Fruit fly (Drosophila melanogaster) whole organism, wandering third instar larva: ENCODE data around the gene CG12502.

Source experiments
- Abd-B ChIP-seq: fragments of >200 bp; optimal IDR thresholded peaks from 2 replicates; lab custom pipeline; 2017; ENCODE audit warnings: missing biosample characterization, missing genetic modification characterization
- CG32264 ChIP-seq: fragments of 200-800 bp; sonication (Bioruptor generic); optimal IDR thresholded peaks from 2 replicates; lab custom pipeline; 2016; ENCODE audit warnings: missing biosample characterization, missing genetic modification characterization
- CG9705 ChIP-seq: fragments of 200-800 bp; sonication (Bioruptor generic); optimal IDR thresholded peaks from 2 replicates; lab custom pipeline; 2018; ENCODE audit warnings: missing biosample characterization, mild to moderate bottlenecking, missing genetic modification characterization
- CrebA ChIP-seq: fragments of 200-800 bp; sonication (Bioruptor generic); optimal IDR thresholded peaks from 2 replicates; lab custom pipeline; 2016; ENCODE audit warnings: missing biosample characterization, mild to moderate bottlenecking, missing genetic modification characterization, borderline replicate concordance
- Dfd ChIP-seq: fragments of >200 bp; optimal IDR thresholded peaks from 2 replicates; lab custom pipeline; 2017; ENCODE audit warnings: missing biosample characterization, missing genetic modification characterization
- Dif ChIP-seq: fragments of 200-275, 200-300 bp; sonication (Bioruptor generic); optimal IDR thresholded peaks from 2 replicates; lab custom pipeline; 2018; ENCODE audit warnings: missing biosample characterization, missing genetic modification characterization; ENCODE audit not compliant: partially characterized antibody
- GATAd ChIP-seq: sonication (Bioruptor generic); optimal IDR thresholded peaks from 2 replicates; lab custom pipeline; 2016; ENCODE audit warnings: missing biosample characterization, missing genetic modification characterization
- HLH106 ChIP-seq: fragments of 200-800 bp; optimal IDR thresholded peaks from 3 replicates; lab custom pipeline; 2019; ENCODE audit warnings: missing biosample characterization, mild to moderate bottlenecking, missing genetic modification characterization, moderate library complexity
- Hnf4 ChIP-seq: fragments of 200-800 bp; sonication (Bioruptor generic); optimal IDR thresholded peaks from 2 replicates; lab custom pipeline; 2016; ENCODE audit warnings: missing biosample characterization, mild to moderate bottlenecking, missing genetic modification characterization
- Hr78 ChIP-seq: fragments of >200 bp; optimal IDR thresholded peaks from 2 replicates; lab custom pipeline; 2017; ENCODE audit warnings: missing biosample characterization, missing genetic modification characterization
- Hr83 ChIP-seq: fragments of 200-300 bp; sonication (Bioruptor generic); optimal IDR thresholded peaks from 2 replicates; lab custom pipeline; 2016; ENCODE audit warnings: missing biosample characterization, mild to moderate bottlenecking, missing genetic modification characterization, moderate library complexity; ENCODE audit not compliant: poor library complexity, severe bottlenecking
- Jra ChIP-seq: sonication (Bioruptor generic); optimal IDR thresholded peaks from 2 replicates; lab custom pipeline; 2016; ENCODE audit warnings: missing biosample characterization, missing genetic modification characterization
- Mio ChIP-seq: sonication (Bioruptor generic); optimal IDR thresholded peaks from 2 replicates; lab custom pipeline; 2016; ENCODE audit warnings: missing biosample characterization, missing genetic modification characterization
- Myc ChIP-seq: fragments of >200 bp; optimal IDR thresholded peaks from 2 replicates; lab custom pipeline; 2017
- N ChIP-seq: fragments of >200 bp; optimal IDR thresholded peaks from 2 replicates; lab custom pipeline; 2018; ENCODE audit warnings: missing biosample characterization, missing external identifiers, missing genetic modification characterization
- OdsH ChIP-seq: fragments of 200-800 bp; sonication (Bioruptor generic); optimal IDR thresholded peaks from 2 replicates; lab custom pipeline; 2016; ENCODE audit warnings: missing biosample characterization, mild to moderate bottlenecking, missing genetic modification characterization
- Sp1 ChIP-seq: fragments of 200-800 bp; sonication (Bioruptor generic); optimal IDR thresholded peaks from 3 replicates; lab custom pipeline; 2019; ENCODE audit warnings: missing biosample characterization, mild to moderate bottlenecking, missing genetic modification characterization, moderate library complexity
- br ChIP-seq: fragments of 200-800 bp; sonication (Bioruptor generic); optimal IDR thresholded peaks from 2 replicates; lab custom pipeline; 2016; ENCODE audit warnings: missing biosample characterization, missing genetic modification characterization
- brk ChIP-seq: fragments of 200-800 bp; sonication (Bioruptor generic); optimal IDR thresholded peaks from 2 replicates; lab custom pipeline; 2016; ENCODE audit warnings: missing biosample characterization, mild to moderate bottlenecking, missing genetic modification characterization
- dl ChIP-seq, 2 experiments: fragments of 175-275, 200-275 bp in 1 of 2; fragments of 200-275 bp in 1 of 2; sonication (Bioruptor generic); optimal IDR thresholded peaks; lab custom pipeline; 2018; ENCODE audit warnings: mild to moderate bottlenecking in 2 of 2, missing biosample characterization in 2 of 2, missing genetic modification characterization in 2 of 2, moderate library complexity in 2 of 2; ENCODE audit not compliant: partially characterized antibody in 2 of 2, insufficient read depth in 1 of 2
- dmrt93B ChIP-seq: fragments of 200-800 bp; sonication (Bioruptor generic); optimal IDR thresholded peaks from 2 replicates; lab custom pipeline; 2018; ENCODE audit warnings: missing biosample characterization, mild to moderate bottlenecking, missing genetic modification characterization
- dsf ChIP-seq: sonication (Bioruptor generic); optimal IDR thresholded peaks from 2 replicates; lab custom pipeline; 2016; ENCODE audit warnings: missing biosample characterization, missing genetic modification characterization, borderline replicate concordance
- ey ChIP-seq: fragments of 200-800 bp; sonication (Bioruptor generic); optimal IDR thresholded peaks from 2 replicates; lab custom pipeline; 2016; ENCODE audit warnings: missing biosample characterization, missing genetic modification characterization
- foxo ChIP-seq, 2 experiments: fragments of 200-800 bp; sonication (Bioruptor generic); optimal IDR thresholded peaks; 2 replicates in 1 of 2; 3 replicates in 1 of 2; lab custom pipeline; 2016 to 2017; ENCODE audit warnings: missing biosample characterization in 2 of 2, missing genetic modification characterization in 2 of 2
- fru ChIP-seq: fragments of 200-800 bp; sonication (Bioruptor generic); optimal IDR thresholded peaks from 3 replicates; lab custom pipeline; 2016; ENCODE audit warnings: missing biosample characterization, mild to moderate bottlenecking, missing genetic modification characterization
- jim ChIP-seq: fragments of 175-275, 200-325 bp; sonication (Bioruptor generic); optimal IDR thresholded peaks from 2 replicates; lab custom pipeline; 2016; ENCODE audit warnings: missing biosample characterization, mild to moderate bottlenecking, missing genetic modification characterization
- lola ChIP-seq: fragments of >200 bp; optimal IDR thresholded peaks from 2 replicates; lab custom pipeline; 2017; ENCODE audit warnings: missing biosample characterization, missing genetic modification characterization
- pan ChIP-seq: fragments of >200 bp; optimal IDR thresholded peaks from 2 replicates; lab custom pipeline; 2017
- psq ChIP-seq: fragments of 200-800 bp; sonication (Bioruptor generic); optimal IDR thresholded peaks from 3 replicates; lab custom pipeline; 2017; ENCODE audit warnings: missing biosample characterization, mild to moderate bottlenecking, missing genetic modification characterization, moderate library complexity
- rgr ChIP-seq: fragments of 200-800 bp; sonication (Bioruptor generic); optimal IDR thresholded peaks from 3 replicates; lab custom pipeline; 2016; ENCODE audit warnings: missing biosample characterization, mild to moderate bottlenecking, missing genetic modification characterization
- sage ChIP-seq: fragments of 200-800 bp; sonication (Bioruptor generic); optimal IDR thresholded peaks from 2 replicates; lab custom pipeline; 2016; ENCODE audit warnings: missing biosample characterization, mild to moderate bottlenecking, missing genetic modification characterization
- sv ChIP-seq: fragments of 200-800 bp; sonication (Bioruptor generic); optimal IDR thresholded peaks from 3 replicates; lab custom pipeline; 2016; ENCODE audit warnings: missing biosample characterization, missing genetic modification characterization
- tai ChIP-seq: sonication (Bioruptor generic); optimal IDR thresholded peaks from 2 replicates; lab custom pipeline; 2016; ENCODE audit warnings: missing biosample characterization, missing genetic modification characterization
- usp ChIP-seq: fragments of >200 bp; optimal IDR thresholded peaks from 2 replicates; lab custom pipeline; 2017; ENCODE audit warnings: missing biosample characterization, missing genetic modification characterization
- woc ChIP-seq: sonication (Bioruptor generic); optimal IDR thresholded peaks from 2 replicates; lab custom pipeline; 2016; ENCODE audit warnings: missing biosample characterization, mild to moderate bottlenecking, missing genetic modification characterization

CG12502 gene

DNA sequence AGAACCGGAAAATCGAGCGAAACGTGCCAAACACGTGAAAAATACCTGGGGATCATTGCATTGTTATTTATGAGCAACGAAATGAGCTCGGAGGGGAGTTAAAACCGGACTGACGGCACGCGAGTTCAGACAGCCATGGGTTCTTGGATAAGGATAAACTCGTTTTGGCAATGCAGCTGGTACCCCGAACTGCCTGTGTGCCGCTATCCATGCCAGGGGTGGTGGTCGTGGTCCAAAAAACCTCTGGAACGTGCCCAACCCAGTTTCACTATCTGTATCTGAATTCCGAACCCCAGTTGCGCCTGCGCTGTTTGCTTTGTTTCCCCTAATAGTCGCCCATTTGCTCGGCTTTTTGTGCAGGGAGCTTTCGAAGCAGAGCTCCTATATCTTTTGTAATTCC is 34.1 kb downstream of the CG12502 start:
- TF ChIP-seq rgr (GFP tag; lab: Kevin White, UChicago) (no peak), Jra (GFP tag; lab: Kevin White, UChicago) (no peak), OdsH (GFP tag; lab: Kevin White, UChicago) (no peak), Hr78 (GFP tag; lab: Kevin White, UChicago) (no peak), HLH106 (tag; lab: Kevin White, UChicago) (no peak), usp (GFP tag; lab: Kevin White, UChicago) (no peak), sage (GFP tag; lab: Kevin White, UChicago) (no peak), GATAd (GFP tag; lab: Kevin White, UChicago) (no peak), dmrt93B (GFP tag; lab: Kevin White, UChicago) (no peak), Hr83 (GFP tag; lab: Kevin White, UChicago) (no peak), jim (GFP tag; lab: Kevin White, UChicago) (no peak), CrebA (no peak), Abd-B (GFP tag; lab: Kevin White, UChicago) (no peak), Dfd (GFP tag; lab: Kevin White, UChicago) (no peak)

dm6 chr3L:900466-901249 is 35.5 kb downstream of the CG12502 start:
- no peak for TF ChIP-seq Hnf4

DNA sequence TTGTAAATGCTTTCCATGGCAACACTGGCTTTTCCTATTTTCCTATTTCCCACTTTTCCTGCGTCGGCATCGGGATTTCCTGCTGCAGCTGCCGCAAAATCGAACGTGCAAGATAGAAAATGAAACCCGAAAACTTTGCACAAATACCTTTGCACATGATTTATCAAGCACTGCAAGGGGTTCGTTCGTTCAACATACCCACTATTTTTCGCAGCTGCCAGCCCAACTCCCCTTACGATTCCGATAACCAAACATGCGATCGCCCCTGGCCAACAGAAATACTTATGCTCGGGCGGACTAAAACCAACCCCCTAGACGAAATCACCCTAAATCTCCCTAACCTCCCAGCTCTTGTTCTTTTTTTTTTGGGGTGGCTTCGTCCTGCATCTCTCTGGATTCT is 36.2 kb downstream of the CG12502 start:
- no peak for TF ChIP-seq jim (GFP tag; lab: Kevin White, UChicago)
- no peak for TF ChIP-seq rgr (GFP tag; lab: Kevin White, UChicago)
- TF ChIP-seq, all 38 proteins: peak for 0

DNA sequence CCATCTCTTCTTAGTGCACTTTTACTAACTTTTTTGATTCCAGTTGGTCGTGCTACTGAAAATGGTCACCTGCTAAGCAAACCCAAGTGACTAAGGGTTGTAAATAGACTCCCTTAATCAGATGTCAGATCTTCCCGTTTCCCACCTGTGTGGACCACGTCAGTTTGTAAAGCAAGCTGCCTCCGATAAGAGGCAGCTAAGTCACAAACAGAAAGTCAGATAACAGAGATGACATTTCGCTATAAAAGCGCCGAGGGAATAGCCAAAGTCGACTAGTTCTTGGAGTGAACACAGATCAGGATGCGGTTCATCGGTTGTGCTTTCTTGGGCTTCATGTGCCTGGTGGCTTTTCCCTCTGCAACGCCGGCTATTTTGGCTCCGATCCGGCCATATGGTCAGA is 37.4 kb downstream of the CG12502 start, which contains the start of gene mat:
Gene mat (plus strand): TSS at position 301 of the 400 bp plus-strand sequence.
- TF ChIP-seq dsf (GFP tag; lab: Kevin White, UChicago) (no peak), woc (GFP tag; lab: Kevin White, UChicago) (no peak), brk (no peak), Sp1 (GFP tag; lab: Kevin White, UChicago) (no peak), lola (GFP tag; lab: Kevin White, UChicago) (no peak), Dif (GFP tag; lab: Kevin White, UChicago) (no peak), usp (GFP tag; lab: Kevin White, UChicago) (no peak)
- TF ChIP-seq, all 38 proteins: peak for 0

DNA sequence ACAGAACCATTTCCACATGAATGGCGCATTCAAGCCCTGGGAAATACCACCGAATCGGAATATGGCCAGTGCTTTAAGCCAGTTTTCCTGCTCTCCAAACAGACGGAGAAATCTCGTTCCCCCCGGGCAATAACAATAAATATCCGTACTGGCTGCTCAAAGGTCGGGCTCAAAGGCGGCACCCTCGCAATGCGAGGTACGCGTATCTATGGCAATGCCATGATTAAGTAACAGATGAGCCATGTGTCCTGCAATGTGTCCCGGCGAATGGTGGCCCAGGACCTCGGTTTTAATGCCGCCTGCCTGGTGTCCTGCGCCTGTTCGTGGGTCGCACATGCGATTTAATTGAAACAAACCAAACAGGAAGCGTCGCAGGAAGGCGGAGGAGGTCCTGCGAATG is 38.7 kb downstream of the CG12502 start:
- TF ChIP-seq GATAd (GFP tag; lab: Kevin White, UChicago) (no peak), br (no peak), brk (no peak), Dfd (GFP tag; lab: Kevin White, UChicago) (no peak), sv (GFP tag; lab: Kevin White, UChicago) (no peak), OdsH (GFP tag; lab: Kevin White, UChicago) (no peak), tai (GFP tag; lab: Kevin White, UChicago) (no peak), Hr78 (GFP tag; lab: Kevin White, UChicago) (no peak)

DNA sequence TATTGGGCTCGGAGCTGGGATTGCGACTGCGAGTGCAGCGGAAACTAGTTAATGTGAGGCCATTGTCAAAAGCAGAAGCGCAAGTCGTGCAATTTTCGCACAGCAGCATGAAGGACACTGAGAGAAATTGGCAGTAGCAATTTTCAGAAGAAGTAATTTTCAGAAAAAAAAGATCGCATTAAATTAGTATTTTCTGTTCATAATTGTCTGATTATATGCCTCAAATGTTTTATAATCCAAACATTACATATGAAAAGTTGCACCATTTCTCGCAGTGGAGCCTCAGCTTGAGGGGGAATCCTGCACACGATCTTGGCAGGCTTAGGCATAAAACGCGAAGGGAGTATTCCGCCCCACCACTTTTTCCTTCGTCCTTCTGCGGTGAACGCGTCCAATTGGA is 39.2 kb downstream of the CG12502 start:
- TF ChIP-seq Jra (GFP tag; lab: Kevin White, UChicago) (peak; percentile 35), ey (peak; percentile 71), br (peak; percentile 61), dsf (GFP tag; lab: Kevin White, UChicago) (no peak), CrebA (no peak), foxo (GFP tag; optimal IDR thresholded peaks at IDR 0.05; lab: Kevin White, UChicago) (peak in 1 of 2 experiments; percentile 73), Dfd (GFP tag; lab: Kevin White, UChicago) (no peak), tai (GFP tag; lab: Kevin White, UChicago) (peak; percentile 54), Mio (GFP tag; lab: Kevin White, UChicago) (no peak), Sp1 (GFP tag; lab: Kevin White, UChicago) (peak; percentile 76), fru (peak; percentile 81), brk (peak; percentile 56), Myc (lab: Kevin White, UChicago) (no peak), Hnf4 (peak; percentile 56), Abd-B (GFP tag; lab: Kevin White, UChicago) (no peak), rgr (GFP tag; lab: Kevin White, UChicago) (peak; percentile 76), CG9705 (GFP tag; lab: Kevin White, UChicago) (peak; percentile 32), N (GFP tag; lab: Kevin White, UChicago) (no peak), Hr78 (GFP tag; lab: Kevin White, UChicago) (no peak), dl (GFP tag; optimal IDR thresholded peaks at IDR 0.05; lab: Kevin White, UChicago; ENCODE audit: insufficient read depth in 1 of 2, partially characterized antibody in 2 of 2) (no peak), dmrt93B (GFP tag; lab: Kevin White, UChicago) (peak; percentile 31), lola (GFP tag; lab: Kevin White, UChicago) (no peak), pan (lab: Kevin White, UChicago) (no peak), CG32264 (GFP tag; lab: Kevin White, UChicago) (no peak), OdsH (GFP tag; lab: Kevin White, UChicago) (peak; percentile 66), psq (GFP tag; lab: Kevin White, UChicago) (peak; percentile 49), usp (GFP tag; lab: Kevin White, UChicago) (no peak), Dif (GFP tag; lab: Kevin White, UChicago) (no peak), Hr83 (GFP tag; lab: Kevin White, UChicago) (no peak)
